Worm (Caenorhabditis elegans) whole organism, midembryonic: ENCODE results near the gene phf-31.

ENCODE experiments used
- T22C8.4 ChIP-seq: fragments of 200-800 bp; sonication (Bioruptor generic); IDR thresholded peaks from 2 replicates; pipeline ENCODE4 v1.3.6; 2022; ENCODE audit warnings: missing genetic modification characterization, missing compliant biosample characterization
- cog-1 ChIP-seq: sonication (generic microtip); optimal IDR thresholded peaks from 2 replicates; lab custom pipeline; 2016; ENCODE audit warnings: missing genetic modification characterization, missing compliant biosample characterization
- flt-1 ChIP-seq: fragments of 200-800 bp; sonication (Bioruptor generic); IDR thresholded peaks from 2 replicates; pipeline ENCODE4 v1.3.6; 2022; ENCODE audit warnings: missing genetic modification characterization, missing compliant biosample characterization
- klf-2 ChIP-seq: fragments of 200-800 bp; sonication (Bioruptor generic); conservative IDR thresholded peaks from 2 replicates; pipeline ENCODE4 v1.3.6; 2022; ENCODE audit warnings: missing genetic modification reagents, missing genetic modification characterization, missing compliant biosample characterization
- med-1 ChIP-seq: sonication (generic microtip); optimal IDR thresholded peaks from 2 replicates; lab custom pipeline; 2017; ENCODE audit warnings: missing genetic modification characterization, mild to moderate bottlenecking, missing compliant biosample characterization, antibody characterized with exemption, missing genetic modification reagents; ENCODE audit not compliant: insufficient read depth
- ref-1 ChIP-seq: fragments of 200-800 bp; sonication (Bioruptor generic); conservative IDR thresholded peaks from 2 replicates; pipeline ENCODE4 v1.3.6; 2022; ENCODE audit warnings: missing genetic modification reagents, missing genetic modification characterization, missing compliant biosample characterization
- tab-1 ChIP-seq: fragments of 200-800 bp; sonication (Bioruptor generic); IDR thresholded peaks from 2 replicates; pipeline ENCODE4 v1.3.6; 2022; ENCODE audit warnings: missing genetic modification characterization, missing compliant biosample characterization
- ztf-23 ChIP-seq: fragments of 200-800 bp; sonication (Bioruptor generic); IDR thresholded peaks from 2 replicates; pipeline ENCODE4 v1.3.6; 2022; ENCODE audit warnings: missing genetic modification reagents, missing genetic modification characterization, missing compliant biosample characterization
- ztf-29 ChIP-seq: fragments of 200-800 bp; sonication (Bioruptor generic); IDR thresholded peaks from 2 replicates; pipeline ENCODE4 v1.3.6; 2022; ENCODE audit warnings: missing genetic modification reagents, missing genetic modification characterization, missing compliant biosample characterization

Gene phf-31

ce11 chrX:10681698-10682097, at the start of gene phf-31:
Gene phf-31, plus strand, starts transcription at chrX:10681998.
- TF ChIP-seq T22C8.4 (GFP tag; lab: Robert Waterston, UW) = no peak
- TF ChIP-seq ref-1 (GFP tag; lab: Robert Waterston, UW) = no peak
- no peak for TF ChIP-seq cog-1 (tag; lab: Kevin White, UChicago)
- TF ChIP-seq tab-1 (GFP tag; lab: Robert Waterston, UW) = no peak
- TF ChIP-seq flt-1 (GFP tag; lab: Robert Waterston, UW) = no peak
- no peak for TF ChIP-seq ztf-29 (GFP tag; lab: Robert Waterston, UW)
- no peak for TF ChIP-seq med-1 (GFP tag; lab: Kevin White, UChicago)
- TF ChIP-seq klf-2 (GFP tag; lab: Robert Waterston, UW) = no peak
- no peak for TF ChIP-seq ztf-23 (GFP tag; lab: Robert Waterston, UW)

DNA sequence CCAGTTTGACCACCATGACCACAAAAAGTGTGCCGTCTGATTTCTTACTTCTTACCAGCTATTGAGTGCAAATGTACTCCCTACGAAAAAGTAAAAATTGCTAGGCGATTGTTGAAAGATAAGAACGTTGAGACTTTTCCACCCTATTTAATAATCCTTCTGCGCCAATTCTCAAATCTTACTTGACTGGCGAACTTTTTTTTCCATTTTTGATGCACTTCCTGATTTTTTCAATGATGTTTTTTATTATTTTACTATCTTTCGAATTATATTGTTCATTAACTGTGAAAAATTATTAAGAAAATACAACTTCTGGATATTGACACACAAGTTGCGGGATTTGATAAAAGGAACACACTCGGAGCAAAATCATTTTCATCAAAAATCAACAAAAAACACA, 46.2 kb upstream of the phf-31 start, which contains the start of gene daf-12:
daf-12 (plus strand) TSS at position 301 of the 400 bp plus-strand sequence.
- TF ChIP-seq ref-1 (GFP tag; lab: Robert Waterston, UW) (no peak), ztf-23 (GFP tag; lab: Robert Waterston, UW) (no peak), med-1 (GFP tag; lab: Kevin White, UChicago) (no peak)

- peak; percentile 69 for TF ChIP-seq cog-1 (tag; lab: Kevin White, UChicago)
- TF ChIP-seq flt-1 (GFP tag; lab: Robert Waterston, UW) = no peak
- peak; percentile 63; the same call in 1 of the 2 replicates for TF ChIP-seq tab-1 (GFP tag; lab: Robert Waterston, UW)
Measured at ce11 chrX:10637048-10637928, 44.5 kb upstream of the phf-31 start.

DNA sequence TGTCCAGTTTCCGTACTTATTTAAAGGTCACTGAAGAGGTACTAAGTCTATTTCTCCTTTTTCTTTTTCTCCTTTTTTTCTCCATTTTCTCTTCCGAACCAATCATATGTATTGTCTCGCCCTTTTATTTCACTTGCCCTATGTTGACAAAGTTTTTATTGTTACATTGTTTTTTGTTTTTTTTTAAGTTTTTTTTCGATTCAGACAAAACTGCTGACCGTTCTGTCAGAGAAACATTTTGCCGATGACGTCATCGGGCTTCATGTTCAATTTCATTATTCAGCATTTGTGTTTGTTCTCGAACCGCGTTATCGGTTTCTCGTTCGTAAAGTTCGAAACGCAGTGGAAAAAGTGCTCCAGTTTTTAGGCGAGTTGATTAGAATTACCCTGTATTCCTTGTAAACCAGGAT, 42.4 kb upstream of the phf-31 start:
- TF ChIP-seq ref-1 (GFP tag; lab: Robert Waterston, UW) (no peak), flt-1 (GFP tag; lab: Robert Waterston, UW) (no peak), tab-1 (GFP tag; lab: Robert Waterston, UW) (no peak), ztf-29 (GFP tag; lab: Robert Waterston, UW) (no peak)

DNA sequence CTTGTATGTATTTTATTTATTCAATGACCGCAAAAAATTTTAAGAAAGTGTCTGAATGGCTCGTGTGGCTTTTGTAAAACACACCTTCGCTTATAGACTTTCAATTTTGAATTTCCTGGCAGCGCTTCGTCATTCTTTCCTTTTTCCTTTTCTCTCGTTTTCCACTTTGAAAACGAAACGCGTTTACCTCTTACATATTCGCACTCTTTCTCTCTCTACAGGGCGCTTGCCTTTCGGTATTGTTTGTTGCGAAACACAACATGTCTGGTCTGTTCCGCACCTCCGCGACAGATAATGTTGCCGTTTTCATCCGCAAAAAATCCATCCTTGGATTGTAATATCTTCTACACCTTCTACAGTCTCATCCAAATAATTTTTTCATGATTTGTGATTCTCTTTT, 41.2 kb upstream of the phf-31 start:
- TF ChIP-seq flt-1 (GFP tag; lab: Robert Waterston, UW) (no peak), ztf-29 (GFP tag; lab: Robert Waterston, UW) (no peak), T22C8.4 (GFP tag; lab: Robert Waterston, UW) (no peak), ref-1 (GFP tag; lab: Robert Waterston, UW) (no peak), klf-2 (GFP tag; lab: Robert Waterston, UW) (no peak), cog-1 (tag; lab: Kevin White, UChicago) (no peak), tab-1 (GFP tag; lab: Robert Waterston, UW) (no peak), ztf-23 (GFP tag; lab: Robert Waterston, UW) (no peak), med-1 (GFP tag; lab: Kevin White, UChicago) (no peak)

ce11 chrX:10645148-10645547, 36.6 kb upstream of the phf-31 start:
- TF ChIP-seq ztf-23 (GFP tag; lab: Robert Waterston, UW) = no peak
- no peak for TF ChIP-seq ref-1 (GFP tag; lab: Robert Waterston, UW)
- TF ChIP-seq tab-1 (GFP tag; lab: Robert Waterston, UW) = no peak
- TF ChIP-seq ztf-29 (GFP tag; lab: Robert Waterston, UW) = no peak
- no peak for TF ChIP-seq flt-1 (GFP tag; lab: Robert Waterston, UW)
- TF ChIP-seq T22C8.4 (GFP tag; lab: Robert Waterston, UW) = no peak
- TF ChIP-seq cog-1 (tag; lab: Kevin White, UChicago) = no peak
- TF ChIP-seq klf-2 (GFP tag; lab: Robert Waterston, UW) = no peak
- TF ChIP-seq med-1 (GFP tag; lab: Kevin White, UChicago) = no peak

ce11 chrX:10647590-10648105, 34.1 kb upstream of the phf-31 start:
- TF ChIP-seq cog-1 (tag; lab: Kevin White, UChicago) (no peak), tab-1 (GFP tag; lab: Robert Waterston, UW) (no peak), ref-1 (GFP tag; lab: Robert Waterston, UW) (no peak), T22C8.4 (GFP tag; lab: Robert Waterston, UW) (no peak), klf-2 (GFP tag; lab: Robert Waterston, UW) (no peak), med-1 (GFP tag; lab: Kevin White, UChicago) (no peak), ztf-23 (GFP tag; lab: Robert Waterston, UW) (no peak), ztf-29 (GFP tag; lab: Robert Waterston, UW) (no peak), flt-1 (GFP tag; lab: Robert Waterston, UW) (no peak)

DNA sequence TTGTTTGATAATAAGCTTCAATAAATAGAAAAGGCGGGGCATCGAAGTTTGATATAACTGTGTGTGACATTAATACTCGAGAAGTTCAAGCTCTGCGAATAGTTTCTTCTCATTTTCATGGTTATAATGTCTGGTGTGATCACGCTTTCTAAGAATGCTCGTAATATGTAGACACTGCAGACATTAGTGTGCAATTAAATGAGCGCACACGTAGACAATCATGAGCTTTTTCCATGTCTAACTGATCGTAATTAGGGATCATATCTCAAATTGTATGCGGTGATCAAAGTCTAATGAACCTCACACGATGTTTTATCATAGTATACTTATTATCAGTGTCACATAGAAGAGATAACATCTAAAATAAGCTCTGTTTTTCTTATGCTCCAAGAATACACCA, 31.7 kb upstream of the phf-31 start:
- TF ChIP-seq T22C8.4 (GFP tag; lab: Robert Waterston, UW) = no peak
- no peak for TF ChIP-seq flt-1 (GFP tag; lab: Robert Waterston, UW)
- TF ChIP-seq med-1 (GFP tag; lab: Kevin White, UChicago) = no peak
- no peak for TF ChIP-seq klf-2 (GFP tag; lab: Robert Waterston, UW)
- no peak for TF ChIP-seq tab-1 (GFP tag; lab: Robert Waterston, UW)
- TF ChIP-seq ref-1 (GFP tag; lab: Robert Waterston, UW) = no peak
- TF ChIP-seq ztf-29 (GFP tag; lab: Robert Waterston, UW) = no peak

DNA sequence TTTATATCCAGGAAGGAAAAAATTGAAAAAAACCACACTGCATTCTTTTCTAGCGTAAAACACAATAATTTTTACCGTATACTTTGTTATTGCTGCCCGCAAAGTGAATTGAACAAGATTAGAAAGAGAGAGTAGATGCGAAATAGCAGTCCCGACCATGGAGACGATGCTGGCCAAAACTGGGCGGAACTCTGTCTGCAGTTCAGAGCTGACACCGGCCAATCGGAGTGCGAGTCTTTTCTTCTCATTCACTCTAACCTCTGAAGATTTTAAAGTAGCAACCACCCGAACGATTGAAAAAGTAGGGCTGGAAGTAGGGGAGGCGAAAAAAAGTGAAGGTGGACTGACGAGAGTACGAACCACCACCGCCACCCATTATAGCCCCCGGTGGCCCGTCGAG, 25.2 kb upstream of the phf-31 start:
- TF ChIP-seq cog-1 (tag; lab: Kevin White, UChicago) = no peak
- no peak for TF ChIP-seq tab-1 (GFP tag; lab: Robert Waterston, UW)
- no peak for TF ChIP-seq med-1 (GFP tag; lab: Kevin White, UChicago)
- no peak for TF ChIP-seq ref-1 (GFP tag; lab: Robert Waterston, UW)
- TF ChIP-seq T22C8.4 (GFP tag; lab: Robert Waterston, UW) = no peak
- TF ChIP-seq ztf-29 (GFP tag; lab: Robert Waterston, UW) = no peak
- TF ChIP-seq klf-2 (GFP tag; lab: Robert Waterston, UW) = no peak
- no peak for TF ChIP-seq flt-1 (GFP tag; lab: Robert Waterston, UW)
- TF ChIP-seq ztf-23 (GFP tag; lab: Robert Waterston, UW) = no peak
